Fruit fly (Drosophila melanogaster) S2 (cell line): Measurements from ENCODE around the gene CG10445.

ENCODE experiments used
- CG8478 ChIP-seq: fragments of >200 bp; optimal IDR thresholded peaks from 2 replicates; lab custom pipeline; 2018
- CTCF ChIP-seq, 2 experiments: fragments of >200 bp; optimal IDR thresholded peaks; 2 replicates each; lab custom pipeline; 2018

dm6 chr3R:7953041-7953788 lies 33.1 kb upstream of the CG10445 start:
- TF ChIP-seq CTCF (optimal IDR thresholded peaks at IDR 0.05; lab: Kevin White, UChicago) (no peak), CG8478 (lab: Kevin White, UChicago) (no peak)
